Fruit fly (Drosophila melanogaster) whole organism, embryonic: ENCODE results near the gene Hr4.

Experiments used
- Atf-2 ChIP-seq: fragments of 200-800 bp; sonication (Bioruptor generic); optimal IDR thresholded peaks from 2 replicates; lab custom pipeline; 2016; ENCODE audit warnings: missing biosample characterization, missing genetic modification characterization
- Atf6 ChIP-seq: fragments of 200-800 bp; sonication (Bioruptor generic); IDR thresholded peaks from 2 replicates; pipeline ENCODE4 v1.3.6; 2022; ENCODE audit warnings: missing biosample characterization, missing genetic modification characterization
- CG10366 ChIP-seq: fragments of 200-800 bp; sonication (Bioruptor generic); IDR thresholded peaks from 2 replicates; pipeline ENCODE4 v1.3.6; 2022; ENCODE audit warnings: missing biosample characterization, missing genetic modification characterization
- CG10565 ChIP-seq: fragments of 200-800 bp; sonication (Bioruptor generic); optimal IDR thresholded peaks from 3 replicates; lab custom pipeline; 2016; ENCODE audit warnings: missing biosample characterization, mild to moderate bottlenecking, missing genetic modification characterization
- CG10959 ChIP-seq: fragments of 200-800 bp; sonication (Bioruptor generic); IDR thresholded peaks from 2 replicates; pipeline ENCODE4 v1.3.6; 2022; ENCODE audit warnings: missing biosample characterization, missing genetic modification characterization
- CG10979 ChIP-seq: fragments of 200-800 bp; sonication (Bioruptor generic); optimal IDR thresholded peaks from 2 replicates; lab custom pipeline; 2018; ENCODE audit warnings: missing biosample characterization, mild to moderate bottlenecking, missing genetic modification characterization, moderate library complexity
- CG11093 ChIP-seq: fragments of 200-800 bp; sonication (Bioruptor generic); IDR thresholded peaks from 3 replicates; pipeline ENCODE4 v1.3.6; 2022; ENCODE audit warnings: missing biosample characterization, missing genetic modification characterization
- CG11456 ChIP-seq: fragments of 200-800 bp; sonication (Bioruptor generic); IDR thresholded peaks from 3 replicates; pipeline ENCODE4 v1.3.6; 2022; ENCODE audit warnings: missing biosample characterization, missing genetic modification characterization
- CG12071 ChIP-seq: fragments of 200-800 bp; sonication (Bioruptor generic); optimal IDR thresholded peaks from 3 replicates; lab custom pipeline; 2018; ENCODE audit warnings: missing biosample characterization, mild to moderate bottlenecking, missing genetic modification characterization
- CG13287 ChIP-seq: fragments of 200-800 bp; sonication (Bioruptor generic); IDR thresholded peaks from 2 replicates; pipeline ENCODE4 v1.3.6; 2022; ENCODE audit warnings: missing biosample characterization, missing genetic modification characterization; ENCODE audit not compliant: partially characterized antibody
- CG13624 ChIP-seq: fragments of 200-800 bp; sonication (Bioruptor generic); optimal IDR thresholded peaks from 2 replicates; lab custom pipeline; 2016; ENCODE audit warnings: missing biosample characterization, missing genetic modification characterization
- CG14965 ChIP-seq: fragments of 200-800 bp; sonication (Bioruptor generic); optimal IDR thresholded peaks from 2 replicates; lab custom pipeline; 2016; ENCODE audit warnings: missing biosample characterization, missing genetic modification characterization, borderline replicate concordance
- CG1603 ChIP-seq: fragments of 200-800 bp; sonication (Bioruptor generic); optimal IDR thresholded peaks from 2 replicates; lab custom pipeline; 2019; ENCODE audit warnings: missing biosample characterization, mild to moderate bottlenecking, missing genetic modification characterization, moderate library complexity
- CG17385 ChIP-seq: fragments of 200-800 bp; sonication (Bioruptor generic); optimal IDR thresholded peaks from 3 replicates; lab custom pipeline; 2018; ENCODE audit warnings: missing biosample characterization, mild to moderate bottlenecking, missing genetic modification characterization
- CG17568 ChIP-seq: fragments of 200-800 bp; sonication (Bioruptor generic); optimal IDR thresholded peaks from 2 replicates; lab custom pipeline; 2018; ENCODE audit warnings: missing biosample characterization, mild to moderate bottlenecking, missing genetic modification characterization, moderate library complexity
- CG18599 ChIP-seq: fragments of 200-800 bp; sonication (Bioruptor generic); optimal IDR thresholded peaks from 3 replicates; lab custom pipeline; 2017; ENCODE audit warnings: missing biosample characterization, missing genetic modification characterization, mild to moderate bottlenecking, moderate library complexity, missing genetic modification reagents
- CG2678 ChIP-seq: fragments of 200-800 bp; sonication (Bioruptor generic); optimal IDR thresholded peaks from 3 replicates; lab custom pipeline; 2019; ENCODE audit warnings: missing biosample characterization, mild to moderate bottlenecking, missing genetic modification characterization, moderate library complexity
- CG2889 ChIP-seq: fragments of 200-800 bp; sonication (Bioruptor generic); IDR thresholded peaks from 3 replicates; pipeline ENCODE4 v1.3.6; 2022; ENCODE audit warnings: missing biosample characterization, missing genetic modification characterization
- CG3065 ChIP-seq: fragments of 200-800 bp; sonication (Bioruptor generic); optimal IDR thresholded peaks from 2 replicates; lab custom pipeline; 2016; ENCODE audit warnings: missing biosample characterization, missing genetic modification characterization
- CG32767 ChIP-seq: fragments of 200-800 bp; sonication (Bioruptor generic); IDR thresholded peaks from 2 replicates; pipeline ENCODE4 v1.3.6; 2022; ENCODE audit warnings: missing biosample characterization, missing genetic modification characterization
- CG43689 ChIP-seq: fragments of 200-800 bp; sonication (Bioruptor generic); IDR thresholded peaks from 2 replicates; pipeline ENCODE4 v1.3.6; 2022; ENCODE audit warnings: missing biosample characterization, missing genetic modification characterization
- CG6175 ChIP-seq: fragments of 200-800 bp; sonication (Bioruptor generic); IDR thresholded peaks from 3 replicates; pipeline ENCODE4 v1.3.6; 2022; ENCODE audit warnings: missing biosample characterization, missing genetic modification characterization
- CG6689 ChIP-seq: fragments of 200-800 bp; sonication (Bioruptor generic); IDR thresholded peaks from 2 replicates; pipeline ENCODE4 v1.3.6; 2022; ENCODE audit warnings: missing biosample characterization, missing genetic modification characterization
- CG8478 ChIP-seq: fragments of >200 bp; optimal IDR thresholded peaks from 2 replicates; lab custom pipeline; 2018
- CG8924 ChIP-seq: fragments of 200-800 bp; optimal IDR thresholded peaks from 3 replicates; lab custom pipeline; 2019; ENCODE audit warnings: missing biosample characterization, mild to moderate bottlenecking, missing genetic modification characterization, moderate library complexity
- Dad ChIP-seq: fragments of 200-800 bp; sonication (Bioruptor generic); optimal IDR thresholded peaks from 3 replicates; lab custom pipeline; 2016; ENCODE audit warnings: missing biosample characterization, missing genetic modification characterization
- Deaf1 ChIP-seq: fragments of 200-800 bp; optimal IDR thresholded peaks from 3 replicates; lab custom pipeline; 2019; ENCODE audit warnings: missing biosample characterization, mild to moderate bottlenecking, missing genetic modification characterization, moderate library complexity
- HLH4C ChIP-seq: fragments of 200-800 bp; sonication (Bioruptor generic); IDR thresholded peaks from 3 replicates; pipeline ENCODE4 v1.3.6; 2022; ENCODE audit warnings: missing biosample characterization, missing genetic modification characterization; ENCODE audit not compliant: partially characterized antibody
- NFAT ChIP-seq: fragments of 200-800 bp; sonication (Bioruptor generic); IDR thresholded peaks from 2 replicates; pipeline ENCODE4 v1.3.6; 2022; ENCODE audit warnings: missing biosample characterization, missing genetic modification characterization
- Nf-YB ChIP-seq: fragments of 200-800 bp; sonication (Bioruptor generic); optimal IDR thresholded peaks from 3 replicates; lab custom pipeline; 2019; ENCODE audit warnings: missing biosample characterization, mild to moderate bottlenecking, missing genetic modification characterization, moderate library complexity
- Xrp1 ChIP-seq: fragments of 200-800 bp; sonication (Bioruptor generic); IDR thresholded peaks from 2 replicates; pipeline ENCODE4 v1.3.6; 2022; ENCODE audit warnings: missing biosample characterization, missing genetic modification characterization
- aop ChIP-seq: fragments of 200-800 bp; sonication (Bioruptor generic); IDR thresholded peaks from 2 replicates; pipeline ENCODE4 v1.3.6; 2022; ENCODE audit warnings: missing biosample characterization, missing genetic modification characterization
- ato ChIP-seq: fragments of 200-800 bp; sonication (Bioruptor generic); IDR thresholded peaks from 2 replicates; pipeline ENCODE4 v1.3.6; 2022; ENCODE audit warnings: missing biosample characterization, missing genetic modification characterization; ENCODE audit not compliant: partially characterized antibody
- az2 ChIP-seq: fragments of 200-800 bp; sonication (Bioruptor generic); optimal IDR thresholded peaks from 3 replicates; lab custom pipeline; 2016; ENCODE audit warnings: missing biosample characterization, missing genetic modification characterization
- bsh ChIP-seq, 2 experiments: fragments of 200-800 bp; sonication (Bioruptor generic); optimal IDR thresholded peaks; 2 replicates each; lab custom pipeline; 2017 to 2018; ENCODE audit warnings: mild to moderate bottlenecking in 2 of 2, missing biosample characterization in 2 of 2, missing genetic modification characterization in 2 of 2, moderate library complexity in 1 of 2
- dan ChIP-seq: fragments of 200-800 bp; sonication (Bioruptor generic); IDR thresholded peaks from 2 replicates; pipeline ENCODE4 v1.3.6; 2022; ENCODE audit warnings: missing biosample characterization, missing genetic modification characterization
- dmrt11E ChIP-seq: fragments of 200-800 bp; sonication (Bioruptor generic); optimal IDR thresholded peaks from 3 replicates; lab custom pipeline; 2018; ENCODE audit warnings: missing biosample characterization, mild to moderate bottlenecking, missing genetic modification characterization, moderate library complexity
- jigr1 ChIP-seq: fragments of 200-800 bp; sonication (Bioruptor generic); IDR thresholded peaks from 3 replicates; pipeline ENCODE4 v1.3.6; 2022; ENCODE audit warnings: missing biosample characterization, missing genetic modification characterization
- knrl ChIP-seq: fragments of 200-800 bp; sonication (Bioruptor generic); IDR thresholded peaks from 3 replicates; pipeline ENCODE4 v1.3.6; 2022; ENCODE audit warnings: missing biosample characterization, missing genetic modification characterization; ENCODE audit not compliant: partially characterized antibody
- salm ChIP-seq: fragments of 200-800 bp; sonication (Bioruptor generic); optimal IDR thresholded peaks from 2 replicates; lab custom pipeline; 2018; ENCODE audit warnings: missing biosample characterization, mild to moderate bottlenecking, missing genetic modification characterization
- schlank ChIP-seq: fragments of 200-800 bp; sonication (Bioruptor generic); optimal IDR thresholded peaks from 2 replicates; lab custom pipeline; 2018; ENCODE audit warnings: missing biosample characterization, mild to moderate bottlenecking, missing genetic modification characterization
- sqz ChIP-seq: fragments of 200-800 bp; sonication (Bioruptor generic); optimal IDR thresholded peaks from 3 replicates; lab custom pipeline; 2018; ENCODE audit warnings: missing biosample characterization, mild to moderate bottlenecking, missing genetic modification characterization
- stc ChIP-seq: fragments of 200-800 bp; sonication (Bioruptor generic); IDR thresholded peaks from 2 replicates; pipeline ENCODE4 v1.3.6; 2022; ENCODE audit warnings: missing biosample characterization, missing genetic modification characterization
- tgo ChIP-seq: fragments of 200-800 bp; sonication (Bioruptor generic); IDR thresholded peaks from 3 replicates; pipeline ENCODE4 v1.3.6; 2022; ENCODE audit warnings: missing biosample characterization, missing genetic modification characterization
- tll ChIP-seq, 2 experiments: fragments of 200-800 bp in 1 of 2; fragments of >200 bp in 1 of 2; sonication (Bioruptor generic) in 1 of 2; optimal IDR thresholded peaks; 2 replicates each; lab custom pipeline; 2017 to 2019; ENCODE audit warnings: missing biosample characterization in 2 of 2, missing genetic modification characterization in 2 of 2, mild to moderate bottlenecking in 1 of 2, moderate library complexity in 1 of 2
- tna ChIP-seq: fragments of 200-800 bp; sonication (Bioruptor generic); IDR thresholded peaks from 2 replicates; pipeline ENCODE4 v1.3.6; 2022; ENCODE audit warnings: missing biosample characterization, missing genetic modification characterization; ENCODE audit not compliant: partially characterized antibody
- vnd ChIP-seq: fragments of 200-800 bp; sonication (Bioruptor generic); IDR thresholded peaks from 3 replicates; pipeline ENCODE4 v1.3.6; 2022; ENCODE audit warnings: missing biosample characterization, missing genetic modification characterization; ENCODE audit not compliant: partially characterized antibody
- vvl ChIP-seq: fragments of 200-800 bp; sonication (Bioruptor generic); IDR thresholded peaks from 2 replicates; pipeline ENCODE4 v1.3.6; 2022; ENCODE audit warnings: missing biosample characterization, missing genetic modification characterization
- wor ChIP-seq: fragments of 200-800 bp; sonication (Bioruptor generic); IDR thresholded peaks from 2 replicates; pipeline ENCODE4 v1.3.6; 2022; ENCODE audit warnings: missing biosample characterization, missing genetic modification characterization

Gene Hr4

DNA sequence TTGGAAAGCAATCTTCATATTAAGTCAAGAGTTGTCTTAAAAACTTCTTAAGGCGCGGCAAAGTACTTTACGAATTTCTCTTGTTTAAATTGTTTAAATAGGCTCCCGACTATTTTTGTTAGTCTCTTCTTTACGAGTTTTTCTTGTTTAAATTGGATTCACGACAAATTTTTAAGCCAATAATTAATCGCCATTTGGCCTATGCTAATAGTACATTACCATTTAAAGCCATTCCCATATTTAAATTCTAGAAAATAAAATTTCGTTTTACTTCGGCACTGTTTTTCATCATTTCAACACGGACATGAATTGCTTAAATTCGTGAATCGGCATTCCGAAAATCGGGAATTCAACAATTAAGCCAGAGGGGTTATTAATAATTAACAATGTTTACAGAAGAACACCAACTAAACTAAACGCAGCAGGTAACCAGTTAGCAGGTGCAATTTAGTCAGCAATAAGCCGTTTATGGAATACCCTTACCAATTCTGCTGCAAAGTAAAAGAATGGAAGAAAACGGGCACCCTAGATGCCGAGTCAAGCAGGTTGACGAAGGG lies 67.8 kb downstream of the Hr4 start (continued):
- TF ChIP-seq stc (no peak), dan (GFP tag; lab: Robert Waterston, UW) (no peak), schlank (tag; lab: Kevin White, UChicago) (peak; percentile 15), aop (GFP tag; lab: Robert Waterston, UW) (no peak), CG8924 (peak; percentile 74), Deaf1 (tag; lab: Kevin White, UChicago) (no peak), knrl (GFP tag; lab: Robert Waterston, UW) (no peak), CG2678 (tag; lab: Kevin White, UChicago) (peak; percentile 85), Nf-YB (GFP tag; lab: Kevin White, UChicago) (peak; percentile 55), CG3065 (GFP tag; lab: Kevin White, UChicago) (no peak), CG10979 (tag; lab: Kevin White, UChicago) (peak; percentile 74), tgo (GFP tag; lab: Robert Waterston, UW) (peak; percentile 54), Dad (peak; percentile 56), HLH4C (GFP tag; lab: Robert Waterston, UW) (no peak), NFAT (GFP tag; lab: Robert Waterston, UW) (peak; percentile 53; the same call in 1 of the 2 replicates), sqz (GFP tag; lab: Kevin White, UChicago) (peak; percentile 19), CG13287 (GFP tag; lab: Robert Waterston, UW) (no peak), CG1603 (tag; lab: Kevin White, UChicago) (peak; percentile 65), CG8478 (no peak), CG13624 (GFP tag; lab: Kevin White, UChicago) (peak; percentile 47), CG14965 (no peak), wor (GFP tag; lab: Robert Waterston, UW) (peak; percentile 23; the same call in 1 of the 2 replicates), tll (GFP tag; optimal IDR thresholded peaks at IDR 0.05; lab: Kevin White, UChicago) (no peak), CG17568 (GFP tag; lab: Kevin White, UChicago) (peak; percentile 61), bsh (GFP tag; optimal IDR thresholded peaks at IDR 0.05; lab: Kevin White, UChicago) (peak in 1 of 2 experiments; percentile 63), CG10565 (GFP tag; lab: Kevin White, UChicago) (no peak), CG11093 (GFP tag; lab: Robert Waterston, UW) (no peak), ato (GFP tag; lab: Robert Waterston, UW) (no peak), tna (GFP tag; lab: Robert Waterston, UW) (no peak), CG43689 (no peak), vvl (GFP tag; lab: Robert Waterston, UW) (peak; percentile 41; the same call in 1 of the 2 replicates), Xrp1 (GFP tag; lab: Robert Waterston, UW) (peak; percentile 64; the same call in 1 of the 2 replicates), Atf6 (peak; percentile 41), CG6689 (GFP tag; lab: Robert Waterston, UW) (peak; percentile 65), CG6175 (GFP tag; lab: Robert Waterston, UW) (peak; percentile 6; the same call in 1 of the 3 replicates), CG11456 (GFP tag; lab: Robert Waterston, UW) (peak; percentile 81), CG10366 (GFP tag; lab: Robert Waterston, UW) (peak; percentile 63), CG32767 (GFP tag; lab: Robert Waterston, UW) (peak; percentile 15; the same call in 1 of the 2 replicates), vnd (GFP tag; lab: Robert Waterston, UW) (no peak), az2 (peak; percentile 71), CG17385 (GFP tag; lab: Kevin White, UChicago) (peak; percentile 70), salm (tag; lab: Kevin White, UChicago) (peak; percentile 34), jigr1 (GFP tag; lab: Robert Waterston, UW) (peak; percentile 67; the same call in 1 of the 3 replicates), dmrt11E (tag; lab: Kevin White, UChicago) (peak; percentile 78), CG10959 (GFP tag; lab: Robert Waterston, UW) (no peak; the same call in 1 of the 2 replicates), CG18599 (GFP tag; lab: Kevin White, UChicago) (peak; percentile 67), CG12071 (GFP tag; lab: Kevin White, UChicago) (no peak), CG2889 (GFP tag; lab: Robert Waterston, UW) (peak; percentile 31; the same call in 2 of the 3 replicates), Atf-2 (GFP tag; lab: Kevin White, UChicago) (peak; percentile 83)
